Worm (Caenorhabditis elegans) whole organism, early embryonic: Measurements from ENCODE around the gene clec-67.
"Not testable (repeated sequence)": the region's sequence is repeated elsewhere in the genome, so short reads cannot be mapped to it uniquely, and the experiment has no call there.

Source experiments
- B0310.2 ChIP-seq: sonication (generic microtip); optimal IDR thresholded peaks from 2 replicates; lab custom pipeline; 2016; ENCODE audit warnings: mild to moderate bottlenecking, missing genetic modification characterization, missing compliant biosample characterization
- F13C5.2 ChIP-seq: sonication (generic microtip); optimal IDR thresholded peaks from 2 replicates; lab custom pipeline; 2017; ENCODE audit warnings: mild to moderate bottlenecking, missing genetic modification characterization, inconsistent platforms, missing compliant biosample characterization
- aly-1 ChIP-seq: sonication (generic microtip); optimal IDR thresholded peaks from 2 replicates; lab custom pipeline; 2016; ENCODE audit warnings: missing genetic modification characterization, missing compliant biosample characterization
- ama-1 ChIP-seq: fragments of 150-350 bp; optimal IDR thresholded peaks from 2 replicates; lab custom pipeline; 2014
- ceh-13 ChIP-seq: fragments of 200-800 bp; sonication (Bioruptor generic); optimal IDR thresholded peaks from 2 replicates; lab custom pipeline; 2018; ENCODE audit warnings: mild to moderate bottlenecking, missing genetic modification characterization, missing compliant biosample characterization
- ceh-36 ChIP-seq: sonication (generic microtip); optimal IDR thresholded peaks from 2 replicates; lab custom pipeline; 2016; ENCODE audit warnings: missing genetic modification characterization, inconsistent platforms, missing compliant biosample characterization
- ets-7 ChIP-seq: sonication (generic microtip); optimal IDR thresholded peaks from 2 replicates; lab custom pipeline; 2016; ENCODE audit warnings: missing genotype, missing genetic modification characterization, missing compliant biosample characterization
- flt-1 ChIP-seq: fragments of 200-800 bp; sonication (Bioruptor generic); IDR thresholded peaks from 2 replicates; pipeline ENCODE4 v1.3.6; 2022; ENCODE audit warnings: missing genetic modification characterization, missing compliant biosample characterization
- hmbx-1 ChIP-seq: sonication (generic microtip); optimal IDR thresholded peaks from 2 replicates; lab custom pipeline; 2016; ENCODE audit warnings: mild to moderate bottlenecking, missing genetic modification characterization, missing compliant biosample characterization
- hmg-4 ChIP-seq: fragments of 200-800 bp; sonication (Bioruptor generic); optimal IDR thresholded peaks from 2 replicates; lab custom pipeline; 2018; ENCODE audit warnings: mild to moderate bottlenecking, missing genetic modification characterization, missing compliant biosample characterization
- hnd-1 ChIP-seq: sonication (generic microtip); optimal IDR thresholded peaks from 2 replicates; lab custom pipeline; 2016; ENCODE audit warnings: missing genetic modification characterization, missing compliant biosample characterization
- pes-1 ChIP-seq: fragments of 200-800 bp; sonication (Bioruptor generic); IDR thresholded peaks from 2 replicates; pipeline ENCODE4 v1.3.6; 2022; ENCODE audit warnings: missing genetic modification reagents, missing genetic modification characterization, missing compliant biosample characterization
- scrt-1 ChIP-seq: fragments of 200-800 bp; sonication (Bioruptor generic); IDR thresholded peaks from 2 replicates; pipeline ENCODE4 v1.3.6; 2022; ENCODE audit warnings: missing genetic modification characterization, missing compliant biosample characterization
- sea-1 ChIP-seq: fragments of 200-800 bp; sonication (Bioruptor generic); conservative IDR thresholded peaks from 2 replicates; pipeline ENCODE4 v1.3.6; 2022; ENCODE audit warnings: missing genetic modification characterization, missing compliant biosample characterization
- tbx-11 ChIP-seq: fragments of 200-800 bp; sonication (Bioruptor generic); IDR thresholded peaks from 2 replicates; pipeline ENCODE4 v1.3.6; 2022; ENCODE audit warnings: missing genetic modification characterization, missing compliant biosample characterization
- tbx-37 ChIP-seq: fragments of 200-800 bp; sonication (Bioruptor generic); conservative IDR thresholded peaks from 2 replicates; pipeline ENCODE4 v1.3.6; 2022; ENCODE audit warnings: missing genetic modification reagents, missing genetic modification characterization, missing compliant biosample characterization
- tra-4 ChIP-seq: sonication (generic microtip); optimal IDR thresholded peaks from 2 replicates; lab custom pipeline; 2017; ENCODE audit warnings: missing genetic modification characterization, missing compliant biosample characterization

clec-67 gene

DNA sequence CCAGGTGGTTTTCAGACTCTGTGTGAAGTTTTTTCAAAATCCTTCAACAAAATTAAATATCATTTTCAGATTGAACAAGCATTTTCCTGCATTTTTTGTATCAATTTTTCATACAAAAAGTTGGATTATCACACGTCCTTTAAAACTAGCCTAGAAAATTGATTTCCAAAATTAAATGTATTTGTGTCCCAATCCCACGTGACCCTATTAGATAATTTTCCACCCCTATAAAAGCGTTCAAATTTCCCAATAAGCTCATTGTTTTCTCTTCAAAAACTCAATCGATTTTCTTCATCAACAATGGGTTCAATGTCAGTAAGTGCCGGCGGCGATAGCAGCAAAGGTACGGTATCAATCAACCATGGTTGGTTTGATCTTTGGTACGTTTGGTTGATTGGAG, 7.5 kb upstream of the clec-67 start, which contains the start of gene F56D6.19:
Gene F56D6.19, plus strand, starts transcription at position 301 of the 400 bp plus-strand sequence.
- no peak for TF ChIP-seq tra-4 (tag; lab: Kevin White, UChicago)
- no peak for TF ChIP-seq hnd-1 (tag; lab: Kevin White, UChicago)
- no peak for TF ChIP-seq sea-1 (GFP tag; lab: Robert Waterston, UW)
- no peak for TF ChIP-seq hmbx-1 (tag; lab: Kevin White, UChicago)
- TF ChIP-seq ets-7 (tag; lab: Kevin White, UChicago): no peak
- no peak for TF ChIP-seq aly-1 (tag; lab: Kevin White, UChicago)
- no peak for TF ChIP-seq F13C5.2 (tag; lab: Kevin White, UChicago)
- no peak for TF ChIP-seq ceh-13
- TF ChIP-seq tbx-37 (GFP tag; lab: Robert Waterston, UW): no peak
- TF ChIP-seq hmg-4: no peak
- no peak for TF ChIP-seq tbx-11 (GFP tag; lab: Robert Waterston, UW)
- no peak for TF ChIP-seq scrt-1
- no peak for TF ChIP-seq ama-1
- no peak for TF ChIP-seq pes-1
- no peak for TF ChIP-seq B0310.2 (tag; lab: Kevin White, UChicago)
- no peak for TF ChIP-seq flt-1 (GFP tag; lab: Robert Waterston, UW)
- TF ChIP-seq ceh-36 (tag; lab: Kevin White, UChicago): no peak

DNA sequence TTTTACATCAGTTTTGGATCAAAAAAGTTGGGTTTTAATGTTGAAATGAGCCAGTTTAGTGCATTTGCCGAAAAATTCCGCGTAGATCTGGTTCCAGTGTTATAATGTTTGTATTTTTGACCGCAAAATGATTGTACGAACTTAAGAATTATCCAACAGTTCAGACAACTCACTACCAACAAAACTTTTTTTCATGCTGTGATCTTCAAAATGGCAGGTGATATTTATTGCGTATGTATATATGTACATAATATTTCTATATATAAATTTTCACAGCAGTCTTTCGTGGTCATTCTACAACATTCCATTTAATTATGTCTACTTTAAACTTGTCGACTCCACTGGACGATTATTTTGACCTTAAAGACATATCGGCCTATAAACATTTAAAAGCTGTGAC, 6.7 kb upstream of the clec-67 start, which contains the start of gene srz-20:
Gene srz-20, plus strand, starts transcription at position 301 of the 400 bp plus-strand sequence.
- TF ChIP-seq hmbx-1 (tag; lab: Kevin White, UChicago) (no peak), ceh-13 (no peak), tbx-11 (GFP tag; lab: Robert Waterston, UW) (no peak), hmg-4 (no peak), sea-1 (GFP tag; lab: Robert Waterston, UW) (no peak), ets-7 (tag; lab: Kevin White, UChicago) (no peak), pes-1 (no peak)

DNA sequence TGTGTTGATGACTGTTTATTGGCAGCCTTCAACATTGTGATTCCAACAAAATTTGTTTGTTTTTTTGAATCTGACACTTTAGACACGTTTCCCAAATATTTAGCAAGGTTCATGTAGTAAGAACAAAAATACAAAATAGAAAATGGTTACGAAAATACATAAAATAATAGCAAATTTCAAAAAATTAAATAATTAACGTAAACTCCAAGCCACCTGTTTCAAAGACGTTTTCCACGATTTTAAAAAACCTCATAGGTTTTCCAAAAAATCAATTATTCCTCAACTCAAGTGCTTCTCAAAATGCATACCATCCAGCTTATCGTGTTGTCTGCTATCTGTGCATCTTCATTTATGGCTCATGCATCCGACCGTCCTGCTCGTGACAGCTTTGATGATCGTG, 4.6 kb upstream of the clec-67 start, which contains the start of gene F56D6.14:
Gene F56D6.14, plus strand, starts transcription at position 301 of the 400 bp plus-strand sequence.
- no peak for TF ChIP-seq ceh-36 (tag; lab: Kevin White, UChicago)
- no peak for TF ChIP-seq sea-1 (GFP tag; lab: Robert Waterston, UW)
- no peak for TF ChIP-seq tbx-37 (GFP tag; lab: Robert Waterston, UW)
- no peak for TF ChIP-seq F13C5.2 (tag; lab: Kevin White, UChicago)
- TF ChIP-seq tra-4 (tag; lab: Kevin White, UChicago): no peak

DNA sequence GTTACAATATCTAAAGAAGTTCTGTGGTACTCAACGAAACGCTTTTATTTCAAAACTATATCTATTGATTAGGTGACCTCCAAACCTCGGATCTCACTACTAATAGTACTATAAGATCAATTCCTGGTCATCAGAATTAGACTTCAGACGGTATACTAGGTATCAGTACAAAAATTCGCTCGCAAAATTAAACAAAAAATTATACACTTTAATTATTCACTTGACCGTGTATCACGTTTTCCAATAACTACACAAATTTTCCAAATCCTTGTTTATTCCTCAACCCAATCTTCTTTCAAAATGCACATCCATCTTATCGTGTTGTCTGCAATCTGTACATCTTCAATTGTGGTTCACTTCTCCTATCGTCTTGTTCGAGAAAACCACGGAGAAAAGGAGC, 3.8 kb upstream of the clec-67 start, which contains the start of gene F56D6.23:
Gene F56D6.23, plus strand, starts transcription at position 301 of the 400 bp plus-strand sequence.
- no peak for TF ChIP-seq hmbx-1 (tag; lab: Kevin White, UChicago)
- TF ChIP-seq aly-1 (tag; lab: Kevin White, UChicago): no peak
- no peak for TF ChIP-seq F13C5.2 (tag; lab: Kevin White, UChicago)
- TF ChIP-seq flt-1 (GFP tag; lab: Robert Waterston, UW): no peak
- no peak for TF ChIP-seq hnd-1 (tag; lab: Kevin White, UChicago)
- TF ChIP-seq ceh-13: no peak
- no peak for TF ChIP-seq scrt-1
- TF ChIP-seq sea-1 (GFP tag; lab: Robert Waterston, UW): no peak
- no peak for TF ChIP-seq ets-7 (tag; lab: Kevin White, UChicago)
- TF ChIP-seq pes-1: no peak

DNA sequence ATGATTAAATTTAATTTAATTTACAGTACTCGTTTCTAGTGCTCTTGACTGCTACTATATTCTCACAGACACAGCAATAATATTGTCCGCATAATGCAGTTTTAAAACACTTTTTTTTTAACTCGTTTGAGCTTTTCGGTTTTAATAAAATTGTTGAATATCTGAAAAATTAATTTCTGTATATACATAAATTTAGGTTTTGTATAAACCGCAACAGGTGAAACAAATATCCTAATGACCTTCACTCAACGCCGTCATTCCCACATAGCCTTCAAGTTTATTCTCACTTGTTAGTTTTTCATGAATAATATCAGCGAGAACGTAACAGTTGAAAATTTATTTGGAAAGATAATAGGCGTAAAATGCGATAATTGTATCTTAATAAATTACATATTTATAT, 2.5 kb upstream of the clec-67 start, which contains the start of gene srz-19:
Gene srz-19, plus strand, starts transcription at position 301 of the 400 bp plus-strand sequence.
- TF ChIP-seq flt-1 (GFP tag; lab: Robert Waterston, UW) (no peak), tbx-11 (GFP tag; lab: Robert Waterston, UW) (no peak), ceh-13 (no peak), sea-1 (GFP tag; lab: Robert Waterston, UW) (no peak), hmg-4 (no peak), ceh-36 (tag; lab: Kevin White, UChicago) (no peak), B0310.2 (tag; lab: Kevin White, UChicago) (no peak), F13C5.2 (tag; lab: Kevin White, UChicago) (no peak), hnd-1 (tag; lab: Kevin White, UChicago) (no peak), ama-1 (no peak), aly-1 (tag; lab: Kevin White, UChicago) (no peak), tbx-37 (GFP tag; lab: Robert Waterston, UW) (no peak), pes-1 (no peak)

DNA sequence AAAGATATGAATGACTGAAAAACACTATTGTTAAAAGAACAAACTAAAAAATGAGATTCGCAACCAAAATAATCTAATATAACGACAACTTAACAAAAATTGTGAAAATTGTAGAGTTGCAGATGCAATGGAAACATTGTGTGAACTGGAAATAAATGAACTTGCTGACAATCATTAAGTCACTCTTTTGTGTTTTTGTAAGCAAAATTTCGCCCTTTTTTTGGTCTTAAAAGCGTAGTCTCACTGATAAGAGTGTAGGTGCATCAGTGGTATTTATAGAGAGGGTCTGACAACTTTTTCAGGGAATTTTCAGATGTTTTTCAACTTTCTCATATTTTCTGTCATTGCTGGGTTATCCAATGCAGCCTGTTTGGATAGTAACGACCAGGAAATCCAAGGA, 4.2 kb downstream of the clec-67 start, which contains the start of gene clec-68:
Gene clec-68, plus strand, starts transcription at position 301 of the 400 bp plus-strand sequence.
- TF ChIP-seq tbx-11 (GFP tag; lab: Robert Waterston, UW) (no peak), ama-1 (no peak), tra-4 (tag; lab: Kevin White, UChicago) (no peak), B0310.2 (tag; lab: Kevin White, UChicago) (no peak)

DNA sequence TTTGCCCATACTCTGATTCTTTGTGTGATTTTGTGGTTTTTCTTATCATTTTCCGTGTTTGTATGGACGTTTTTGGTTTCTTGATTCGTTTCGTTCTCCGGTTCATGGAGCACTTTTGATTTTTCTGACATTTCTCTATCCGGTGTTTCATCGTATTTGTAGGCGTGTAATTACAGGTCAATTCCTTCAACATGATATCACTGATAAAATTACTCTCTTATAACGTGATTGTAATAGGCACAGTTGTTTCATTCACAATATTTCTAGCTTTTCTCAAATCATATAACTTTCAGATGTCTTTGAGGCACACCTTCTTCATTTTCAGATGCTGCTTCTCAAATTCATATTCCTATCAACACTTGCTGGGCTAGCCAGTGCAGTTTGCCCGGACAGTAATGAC, 10.4 kb downstream of the clec-67 start, which contains the start of gene clec-70:
Gene clec-70, plus strand, starts transcription at position 301 of the 400 bp plus-strand sequence.
- TF ChIP-seq flt-1 (GFP tag; lab: Robert Waterston, UW); scrt-1; aly-1 (tag; lab: Kevin White, UChicago): not testable (repeated sequence)

DNA sequence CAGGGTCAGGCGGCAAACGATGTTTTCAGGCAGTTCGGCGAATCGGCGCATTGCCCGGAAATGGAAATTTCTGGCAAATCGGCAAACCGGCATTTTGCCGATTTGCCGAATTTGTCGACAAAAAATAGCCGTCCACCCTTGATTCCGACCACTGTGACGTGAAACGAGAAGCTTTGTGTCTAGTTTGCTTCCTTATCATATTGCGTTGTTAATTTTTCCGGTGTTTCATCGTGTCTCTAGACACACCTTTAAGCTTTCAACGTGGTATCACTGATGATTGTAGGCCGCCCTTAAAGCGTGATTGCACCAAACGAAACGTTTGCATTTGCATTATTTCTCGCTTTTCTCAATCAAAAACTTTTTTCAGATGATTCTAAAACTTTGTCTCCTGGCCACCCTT, 15.1 kb downstream of the clec-67 start, which contains the start of gene clec-71:
Gene clec-71, plus strand, starts transcription at position 362 of the 400 bp plus-strand sequence.
- TF ChIP-seq F13C5.2 (tag; lab: Kevin White, UChicago) (no peak), aly-1 (tag; lab: Kevin White, UChicago) (no peak), hnd-1 (tag; lab: Kevin White, UChicago) (no peak), tra-4 (tag; lab: Kevin White, UChicago) (no peak), flt-1 (GFP tag; lab: Robert Waterston, UW) (no peak), tbx-11 (GFP tag; lab: Robert Waterston, UW) (no peak), tbx-37 (GFP tag; lab: Robert Waterston, UW) (no peak), ceh-13 (no peak), sea-1 (GFP tag; lab: Robert Waterston, UW) (no peak), hmg-4 (no peak), ceh-36 (tag; lab: Kevin White, UChicago) (no peak), B0310.2 (tag; lab: Kevin White, UChicago) (no peak)
